Fruit fly (Drosophila melanogaster): ENCODE results near the gene SNF4Agamma.

DNA sequence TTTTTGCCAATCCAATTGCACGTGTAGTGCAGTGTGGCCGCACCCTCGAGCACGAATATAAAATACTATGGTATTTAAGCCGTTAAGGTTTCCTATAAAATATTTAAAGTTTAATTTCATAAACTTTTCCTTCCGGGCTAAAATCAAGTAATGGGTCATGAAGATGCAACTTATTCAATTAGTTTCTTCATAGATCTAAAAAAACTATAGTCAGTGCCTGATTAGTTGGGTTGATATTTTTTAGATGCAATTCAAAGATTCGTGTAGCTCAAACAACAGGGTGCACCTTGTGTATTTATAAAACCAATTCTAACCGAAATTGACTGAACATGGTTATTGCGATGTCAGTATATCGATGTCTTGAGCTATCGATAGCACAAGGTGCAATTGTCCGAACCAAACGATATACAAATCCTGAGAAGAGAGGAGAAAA, 78.2 kb downstream of the SNF4Agamma start, which contains the start of the genes Smyd5 and Oga:
- TF ChIP-seq psq (optimal IDR thresholded peaks at IDR 0.05) (no peak), Dll (optimal IDR thresholded peaks at IDR 0.05) (no peak), usp (GFP tag; optimal IDR thresholded peaks at IDR 0.05) (no peak), pan (optimal IDR thresholded peaks at IDR 0.05) (no peak), CG8478 (optimal IDR thresholded peaks at IDR 0.05) (no peak)

All from whole organism.